Fruit fly (Drosophila melanogaster): Measurements from ENCODE around the gene Tmf.
A peak's percentile ranks its signal among the peaks of the same experiment; 100 is the strongest.

Gene Tmf

DNA sequence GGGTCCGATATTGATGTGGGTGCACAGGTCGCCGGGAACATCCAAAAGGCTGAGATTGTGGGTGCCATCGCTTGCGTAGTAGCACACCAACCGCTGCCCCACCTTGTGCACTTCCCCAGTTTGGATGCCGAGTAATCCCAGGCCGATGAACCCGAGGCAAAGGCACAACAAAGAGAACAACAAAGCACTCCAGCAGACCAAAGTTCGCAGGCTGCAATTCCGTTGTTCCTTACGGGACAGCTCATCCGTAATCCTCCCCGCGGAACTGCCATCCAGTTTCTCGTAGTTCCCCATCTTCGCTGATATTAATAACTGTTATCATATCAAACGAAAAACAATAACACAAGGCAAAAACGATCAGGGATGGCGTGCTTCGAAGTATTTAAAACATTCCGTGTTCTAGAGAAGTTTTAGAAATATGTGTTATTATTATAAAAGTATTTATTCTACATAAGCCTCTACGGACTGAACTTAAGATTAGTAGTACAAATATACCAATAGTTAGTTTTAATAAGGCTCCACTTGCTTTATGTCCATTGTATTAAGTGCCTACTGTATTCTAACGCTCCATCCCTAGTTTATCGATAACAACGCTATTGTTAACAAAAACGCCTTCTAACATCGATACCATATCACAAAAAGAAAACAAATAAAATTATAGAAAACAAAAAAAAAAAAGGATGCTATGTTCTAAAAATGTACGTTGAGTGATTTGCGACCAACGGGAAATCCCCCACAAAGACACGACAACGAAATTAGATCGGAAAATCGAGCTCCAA lies 5.2 kb downstream of the Tmf start, which contains the start of the genes Cht11 and CG4558 (continued):
- TF ChIP-seq CG10431 (GFP tag; optimal IDR thresholded peaks at IDR 0.05) = peak; percentile 54
- peak; percentile 49 for TF ChIP-seq Camta (GFP tag; optimal IDR thresholded peaks at IDR 0.05)
- TF ChIP-seq Mad (GFP tag; optimal IDR thresholded peaks at IDR 0.05) = peak; percentile 62
- TF ChIP-seq Lpt (GFP tag; optimal IDR thresholded peaks at IDR 0.05) = no peak
- TF ChIP-seq Sry-δ (GFP tag; optimal IDR thresholded peaks at IDR 0.05) = peak; percentile 59
- TF ChIP-seq CG30020 (tag; optimal IDR thresholded peaks at IDR 0.05) = peak; percentile 65
- TF ChIP-seq NC2α (GFP tag; optimal IDR thresholded peaks at IDR 0.05) = no peak
- TF ChIP-seq CG6765 (GFP tag; optimal IDR thresholded peaks at IDR 0.05) = peak; percentile 7
- TF ChIP-seq Hmr (GFP tag; optimal IDR thresholded peaks at IDR 0.05) = peak; percentile 83
- TF ChIP-seq CG9437 (GFP tag; optimal IDR thresholded peaks at IDR 0.05) = peak; percentile 73
- peak; percentile 63 to 82 for TF ChIP-seq dpn (GFP tag; optimal IDR thresholded peaks at IDR 0.05)
- peak; percentile 39 for TF ChIP-seq CG3065 (GFP tag; optimal IDR thresholded peaks at IDR 0.05)
- TF ChIP-seq nom (GFP tag; optimal IDR thresholded peaks at IDR 0.05) = peak; percentile 47
- TF ChIP-seq CG2120 (GFP tag; optimal IDR thresholded peaks at IDR 0.05) = peak; percentile 90
- peak; percentile 77 for TF ChIP-seq CG10267 (tag; optimal IDR thresholded peaks at IDR 0.05)
- TF ChIP-seq GATAe (GFP tag; conservative IDR thresholded peaks at IDR 0.05) = peak; percentile 62
- TF ChIP-seq CG9609 (GFP tag; optimal IDR thresholded peaks at IDR 0.05) = peak; percentile 39
- TF ChIP-seq Hr39 (optimal IDR thresholded peaks at IDR 0.05) = no peak
- TF ChIP-seq gcm (GFP tag; optimal IDR thresholded peaks at IDR 0.05) = peak; percentile 68
- peak; percentile 79 for TF ChIP-seq Fer1 (GFP tag; optimal IDR thresholded peaks at IDR 0.05)
- peak; percentile 46 for TF ChIP-seq Asciz (GFP tag; optimal IDR thresholded peaks at IDR 0.05)
- peak; percentile 80 for TF ChIP-seq PHDP (tag; optimal IDR thresholded peaks at IDR 0.05)
- peak; percentile 65 for TF ChIP-seq odd (GFP tag; optimal IDR thresholded peaks at IDR 0.05)
- TF ChIP-seq tup (GFP tag; optimal IDR thresholded peaks at IDR 0.05) = peak; percentile 46
- no peak; the same call in 2 of the 3 replicates for TF ChIP-seq Optix (GFP tag; IDR thresholded peaks at IDR 0.05)
- TF ChIP-seq CG18599 (GFP tag; optimal IDR thresholded peaks at IDR 0.05) = peak; percentile 82
- TF ChIP-seq lola (GFP tag; optimal IDR thresholded peaks at IDR 0.05) = peak in 1 of 3 experiments; percentile 74
- peak; percentile 62 for TF ChIP-seq CG6254 (GFP tag; optimal IDR thresholded peaks at IDR 0.05)
- TF ChIP-seq otp (GFP tag; IDR thresholded peaks at IDR 0.05) = peak; percentile 35; the same call in 1 of the 3 replicates
- TF ChIP-seq BEAF-32 (GFP tag; optimal IDR thresholded peaks at IDR 0.05) = peak; percentile 70
- peak; percentile 87 for TF ChIP-seq lmd (GFP tag; IDR thresholded peaks at IDR 0.05)
- TF ChIP-seq Jarid2 (GFP tag; optimal IDR thresholded peaks at IDR 0.05) = peak; percentile 8
- peak; percentile 50; the same call in 1 of the 2 replicates for TF ChIP-seq bbx (GFP tag; IDR thresholded peaks at IDR 0.05; ENCODE audit: partially characterized antibody)
- TF ChIP-seq CG13296 (GFP tag; optimal IDR thresholded peaks at IDR 0.05) = peak; percentile 78
- TF ChIP-seq kah (GFP tag; optimal IDR thresholded peaks at IDR 0.05) = peak; percentile 33
- no peak for TF ChIP-seq z (GFP tag; IDR thresholded peaks at IDR 0.05)
- TF ChIP-seq TFAM (GFP tag; optimal IDR thresholded peaks at IDR 0.05) = no peak
- TF ChIP-seq grn (GFP tag; optimal IDR thresholded peaks at IDR 0.05) = peak; percentile 54
- peak; percentile 62 for TF ChIP-seq CG4854 (GFP tag; optimal IDR thresholded peaks at IDR 0.05)
- peak; percentile 47 for TF ChIP-seq CG10462 (GFP tag; optimal IDR thresholded peaks at IDR 0.05)
- TF ChIP-seq lab (GFP tag; optimal IDR thresholded peaks at IDR 0.05) = peak; percentile 87
- TF ChIP-seq schlank (tag; optimal IDR thresholded peaks at IDR 0.05) = peak; percentile 7
- TF ChIP-seq lilli (GFP tag; optimal IDR thresholded peaks at IDR 0.05) = peak; percentile 91
- TF ChIP-seq CG13424 (tag; optimal IDR thresholded peaks at IDR 0.05) = peak; percentile 88
- TF ChIP-seq unpg (GFP tag; optimal IDR thresholded peaks at IDR 0.05) = peak; percentile 81
- TF ChIP-seq CG16779 (GFP tag; IDR thresholded peaks at IDR 0.05) = 0 out of 2 replicates have a peak, but pooled peaks have one; percentile 22
- TF ChIP-seq CG7372 (GFP tag; IDR thresholded peaks at IDR 0.05) = peak; percentile 84
- TF ChIP-seq CG3838 (GFP tag; optimal IDR thresholded peaks at IDR 0.05) = peak; percentile 45

All from whole organism, embryonic.